Fruit fly (Drosophila melanogaster) whole organism, adult: ENCODE measurements around the gene eEF1gamma.

Experiments used
- CG7045 ChIP-seq: fragments of 200-800 bp; sonication (Bioruptor generic); optimal IDR thresholded peaks from 2 replicates; lab custom pipeline; 2017; ENCODE audit warnings: missing biosample characterization, mild to moderate bottlenecking, missing genetic modification characterization
- Mnt ChIP-seq: fragments of 200-800 bp; sonication (Bioruptor generic); optimal IDR thresholded peaks from 2 replicates; lab custom pipeline; 2016; ENCODE audit warnings: missing biosample characterization, mild to moderate bottlenecking, missing genetic modification characterization

- no peak for TF ChIP-seq Mnt (GFP tag; lab: Kevin White, UChicago)
- TF ChIP-seq CG7045 (GFP tag; lab: Kevin White, UChicago) = no peak
These were observed 2.7 kb upstream of the eEF1gamma start for dm6 chr3R:29217309-29217708.
